Fruit fly (Drosophila melanogaster) whole organism, embryonic: ENCODE results near the gene CG16789.

Experiments
- Blimp-1 ChIP-seq: fragments of 200-800 bp; sonication (Bioruptor generic); optimal IDR thresholded peaks from 3 replicates; lab custom pipeline; 2018; ENCODE audit warnings: missing biosample characterization, missing genetic modification characterization, mild to moderate bottlenecking, moderate library complexity, missing genetic modification reagents
- CG10654 ChIP-seq: fragments of 200-800 bp; sonication (Bioruptor generic); optimal IDR thresholded peaks from 2 replicates; lab custom pipeline; 2016; ENCODE audit warnings: missing biosample characterization, missing genetic modification characterization
- CG11723 ChIP-seq: fragments of 200-800 bp; sonication (Bioruptor generic); optimal IDR thresholded peaks from 2 replicates; lab custom pipeline; 2017; ENCODE audit warnings: missing biosample characterization, mild to moderate bottlenecking, missing genetic modification characterization
- CG12104 ChIP-seq: fragments of 200-800 bp; sonication (Bioruptor generic); optimal IDR thresholded peaks from 3 replicates; lab custom pipeline; 2016; ENCODE audit warnings: missing biosample characterization, missing genetic modification characterization
- CG13296 ChIP-seq: fragments of 200-800 bp; sonication (Bioruptor generic); optimal IDR thresholded peaks from 3 replicates; lab custom pipeline; 2018; ENCODE audit warnings: missing biosample characterization, mild to moderate bottlenecking, missing genetic modification characterization
- CG15269 ChIP-seq: fragments of 200-800 bp; sonication (Bioruptor generic); optimal IDR thresholded peaks from 2 replicates; lab custom pipeline; 2018; ENCODE audit warnings: missing biosample characterization, mild to moderate bottlenecking, missing genetic modification characterization, moderate library complexity
- CG15696 ChIP-seq: fragments of 200-800 bp; sonication (Bioruptor generic); optimal IDR thresholded peaks from 2 replicates; lab custom pipeline; 2019; ENCODE audit warnings: missing biosample characterization, mild to moderate bottlenecking, missing genetic modification characterization, moderate library complexity
- CG1603 ChIP-seq: fragments of 200-800 bp; sonication (Bioruptor generic); optimal IDR thresholded peaks from 2 replicates; lab custom pipeline; 2019; ENCODE audit warnings: missing biosample characterization, mild to moderate bottlenecking, missing genetic modification characterization, moderate library complexity
- CG31224 ChIP-seq: fragments of 200-800 bp; sonication (Bioruptor generic); IDR thresholded peaks from 2 replicates; pipeline ENCODE4 v1.3.6; 2022; ENCODE audit warnings: missing biosample characterization, missing genetic modification characterization
- CG33213 ChIP-seq: fragments of 200-800 bp; sonication (Bioruptor generic); optimal IDR thresholded peaks from 3 replicates; lab custom pipeline; 2016; ENCODE audit warnings: missing biosample characterization, missing genetic modification characterization
- CG3726 ChIP-seq: fragments of 200-800 bp; sonication (Bioruptor generic); IDR thresholded peaks from 3 replicates; pipeline ENCODE4, ENCODE4 v1.3.6; 2022; ENCODE audit warnings: missing biosample characterization, missing genetic modification characterization
- CG3995 ChIP-seq: fragments of 200-800 bp; sonication (Bioruptor generic); optimal IDR thresholded peaks from 3 replicates; lab custom pipeline; 2016; ENCODE audit warnings: missing biosample characterization, missing genetic modification characterization
- CG6683 ChIP-seq: fragments of 200-800 bp; sonication (Bioruptor generic); optimal IDR thresholded peaks from 2 replicates; lab custom pipeline; 2017; ENCODE audit warnings: missing biosample characterization, mild to moderate bottlenecking, missing genetic modification characterization, missing genetic modification reagents
- CG6813 ChIP-seq: fragments of 200-800 bp; sonication (Bioruptor generic); optimal IDR thresholded peaks from 2 replicates; lab custom pipeline; 2017; ENCODE audit warnings: missing biosample characterization, missing genetic modification characterization, mild to moderate bottlenecking, moderate library complexity, missing genetic modification reagents
- CG7357 ChIP-seq: fragments of 200-800 bp; sonication (Bioruptor generic); IDR thresholded peaks from 3 replicates; pipeline ENCODE4 v1.3.6; 2022; ENCODE audit warnings: missing biosample characterization, missing genetic modification characterization
- CG7839 ChIP-seq: fragments of 200-800 bp; sonication (Bioruptor generic); optimal IDR thresholded peaks from 3 replicates; lab custom pipeline; 2018; ENCODE audit warnings: missing biosample characterization, mild to moderate bottlenecking, missing genetic modification characterization, moderate library complexity
- CG8089 ChIP-seq: fragments of 200-800 bp; sonication (Bioruptor generic); optimal IDR thresholded peaks from 3 replicates; lab custom pipeline; 2016; ENCODE audit warnings: missing biosample characterization, missing genetic modification characterization
- CG8290 ChIP-seq, 3 experiments: fragments of 200-800 bp; sonication (Bioruptor generic); optimal IDR thresholded peaks; 2 replicates each; lab custom pipeline; 2016 to 2019; ENCODE audit warnings: missing biosample characterization in 3 of 3, missing genetic modification characterization in 3 of 3, mild to moderate bottlenecking in 2 of 3, moderate library complexity in 1 of 3
- Deaf1 ChIP-seq: fragments of 200-800 bp; optimal IDR thresholded peaks from 3 replicates; lab custom pipeline; 2019; ENCODE audit warnings: missing biosample characterization, mild to moderate bottlenecking, missing genetic modification characterization, moderate library complexity
- Dfd ChIP-seq, 2 experiments: fragments of >200 bp; optimal IDR thresholded peaks; 2 replicates each; lab custom pipeline; 2017; ENCODE audit warnings: missing biosample characterization in 2 of 2, missing genetic modification characterization in 2 of 2
- E2f1 ChIP-seq: fragments of 200-800 bp; sonication (Bioruptor generic); IDR thresholded peaks from 2 replicates; pipeline ENCODE4 v1.3.6; 2022; ENCODE audit warnings: missing biosample characterization, missing genetic modification characterization
- Elba2 ChIP-seq: fragments of 200-800 bp; sonication (Bioruptor generic); optimal IDR thresholded peaks from 3 replicates; lab custom pipeline; 2016; ENCODE audit warnings: missing biosample characterization, missing genetic modification characterization
- Ets65A ChIP-seq: fragments of 200-800 bp; sonication (Bioruptor generic); peaks from one replicate; lab custom pipeline; 2016; ENCODE audit warnings: missing biosample characterization, missing genetic modification characterization
- Fer3 ChIP-seq: fragments of 200-800 bp; sonication (Bioruptor generic); optimal IDR thresholded peaks from 2 replicates; lab custom pipeline; 2018; ENCODE audit warnings: missing biosample characterization, mild to moderate bottlenecking, missing genetic modification characterization, moderate library complexity
- Hsf ChIP-seq: fragments of 200-800 bp; sonication (Bioruptor generic); optimal IDR thresholded peaks from 3 replicates; lab custom pipeline; 2016; ENCODE audit warnings: missing biosample characterization, missing genetic modification characterization
- Jarid2 ChIP-seq: fragments of 200-800 bp; sonication (Bioruptor generic); optimal IDR thresholded peaks from 3 replicates; lab custom pipeline; 2017; ENCODE audit warnings: mild to moderate bottlenecking, missing biosample characterization, missing genetic modification reagents, missing genetic modification characterization
- Max ChIP-seq: fragments of 200-800 bp; sonication (Bioruptor generic); optimal IDR thresholded peaks from 2 replicates; lab custom pipeline; 2016; ENCODE audit warnings: missing biosample characterization, mild to moderate bottlenecking, missing genetic modification characterization
- NFAT ChIP-seq: fragments of 200-800 bp; sonication (Bioruptor generic); IDR thresholded peaks from 2 replicates; pipeline ENCODE4 v1.3.6; 2022; ENCODE audit warnings: missing biosample characterization, missing genetic modification characterization
- Oli ChIP-seq: fragments of 200-800 bp; sonication (Bioruptor generic); optimal IDR thresholded peaks from 2 replicates; lab custom pipeline; 2018; ENCODE audit warnings: missing biosample characterization, mild to moderate bottlenecking, missing genetic modification characterization, moderate library complexity
- Xrp1 ChIP-seq: fragments of 200-800 bp; sonication (Bioruptor generic); IDR thresholded peaks from 2 replicates; pipeline ENCODE4 v1.3.6; 2022; ENCODE audit warnings: missing biosample characterization, missing genetic modification characterization
- ap ChIP-seq: fragments of 200-800 bp; sonication (Bioruptor generic); IDR thresholded peaks from 2 replicates; pipeline ENCODE4 v1.3.6; 2022; ENCODE audit warnings: missing biosample characterization, missing genetic modification characterization
- ash1 ChIP-seq: fragments of 200-800 bp; sonication (Bioruptor generic); optimal IDR thresholded peaks from 2 replicates; lab custom pipeline; 2018; ENCODE audit warnings: missing biosample characterization, mild to moderate bottlenecking, missing genetic modification characterization
- chm ChIP-seq: fragments of 200-800 bp; sonication (Bioruptor generic); IDR thresholded peaks from 2 replicates; pipeline ENCODE4 v1.3.6; 2022; ENCODE audit warnings: missing biosample characterization, missing genetic modification characterization
- chn ChIP-seq: fragments of 200-800 bp; sonication (Bioruptor generic); optimal IDR thresholded peaks from 2 replicates; lab custom pipeline; 2016; ENCODE audit warnings: missing biosample characterization, missing genetic modification characterization
- croc ChIP-seq: fragments of 200-800 bp; sonication (Bioruptor generic); conservative IDR thresholded peaks from 3 replicates; pipeline ENCODE4 v1.3.6; 2022; ENCODE audit warnings: missing biosample characterization, missing genetic modification characterization
- dmrt11E ChIP-seq: fragments of 200-800 bp; sonication (Bioruptor generic); optimal IDR thresholded peaks from 3 replicates; lab custom pipeline; 2018; ENCODE audit warnings: missing biosample characterization, mild to moderate bottlenecking, missing genetic modification characterization, moderate library complexity
- fd96Cb ChIP-seq: fragments of 200-800 bp; sonication (Bioruptor generic); optimal IDR thresholded peaks from 2 replicates; lab custom pipeline; 2018; ENCODE audit warnings: missing biosample characterization, mild to moderate bottlenecking, missing genetic modification characterization, moderate library complexity
- grau ChIP-seq: fragments of 200-800 bp; optimal IDR thresholded peaks from 3 replicates; lab custom pipeline; 2019; ENCODE audit warnings: missing biosample characterization, mild to moderate bottlenecking, missing genetic modification characterization, moderate library complexity
- ken ChIP-seq: fragments of 200-800 bp; sonication (Bioruptor generic); IDR thresholded peaks from 3 replicates; pipeline ENCODE4 v1.3.6; 2022; ENCODE audit warnings: missing biosample characterization, missing genetic modification characterization
- klu ChIP-seq: fragments of 200-800 bp; sonication (Bioruptor generic); IDR thresholded peaks from 2 replicates; pipeline ENCODE4 v1.3.6; 2022; ENCODE audit warnings: missing biosample characterization, missing genetic modification characterization
- lmd ChIP-seq: fragments of 200-800 bp; sonication (Bioruptor generic); IDR thresholded peaks from 2 replicates; pipeline ENCODE4 v1.3.6; 2022; ENCODE audit warnings: missing biosample characterization, missing genetic modification characterization
- lov ChIP-seq, 2 experiments: fragments of 200-800 bp in 1 of 2; fragments of >200 bp in 1 of 2; sonication (Bioruptor generic) in 1 of 2; IDR thresholded peaks in 1 of 2; optimal IDR thresholded peaks in 1 of 2; 2 replicates in 1 of 2; 3 replicates in 1 of 2; pipeline versions ENCODE4 v1.3.6 to Lab custom; 2017 to 2022; ENCODE audit warnings: missing biosample characterization in 1 of 2, missing genetic modification characterization in 1 of 2
- otp ChIP-seq: fragments of 200-800 bp; sonication (Bioruptor generic); IDR thresholded peaks from 3 replicates; pipeline ENCODE4, ENCODE4 v1.3.6; 2022; ENCODE audit warnings: missing biosample characterization, missing genetic modification characterization
- sc ChIP-seq, 3 experiments: fragments of >200 bp in 2 of 3; fragments of 200-800 bp in 1 of 3; sonication (Bioruptor generic) in 1 of 3; optimal IDR thresholded peaks; 2 replicates in 2 of 3; 3 replicates in 1 of 3; lab custom pipeline; 2017; ENCODE audit warnings: mild to moderate bottlenecking in 1 of 3, missing biosample characterization in 1 of 3, missing genetic modification characterization in 1 of 3, missing genetic modification reagents in 1 of 3
- slbo ChIP-seq: fragments of 200-800 bp; sonication (Bioruptor generic); IDR thresholded peaks from 2 replicates; pipeline ENCODE4 v1.3.6; 2022; ENCODE audit warnings: missing biosample characterization, missing genetic modification characterization
- sna ChIP-seq: fragments of 200-800 bp; sonication (Bioruptor generic); IDR thresholded peaks from 2 replicates; pipeline ENCODE4 v1.3.6; 2022; ENCODE audit warnings: missing biosample characterization, missing genetic modification characterization; ENCODE audit not compliant: partially characterized antibody
- ssp ChIP-seq: fragments of 200-800 bp; sonication (Bioruptor generic); IDR thresholded peaks from 2 replicates; pipeline ENCODE4 v1.3.6; 2022; ENCODE audit warnings: missing biosample characterization, missing genetic modification characterization
- tin ChIP-seq: fragments of 200-800 bp; sonication (Bioruptor generic); optimal IDR thresholded peaks from 3 replicates; lab custom pipeline; 2016; ENCODE audit warnings: missing biosample characterization, missing genetic modification characterization
- vvl ChIP-seq: fragments of 200-800 bp; sonication (Bioruptor generic); IDR thresholded peaks from 2 replicates; pipeline ENCODE4 v1.3.6; 2022; ENCODE audit warnings: missing biosample characterization, missing genetic modification characterization

Gene CG16789

dm6 chr3R:9605084-9605483 is 39.1 kb downstream of the CG16789 start (continued):
- no peak for TF ChIP-seq NFAT (GFP tag; lab: Robert Waterston, UW)
- TF ChIP-seq CG3995 (GFP tag; lab: Kevin White, UChicago): no peak
- TF ChIP-seq CG1603: peak; percentile 77
- TF ChIP-seq fd96Cb (tag; lab: Kevin White, UChicago): peak; percentile 60
- no peak for TF ChIP-seq ash1
- peak; percentile 14 for TF ChIP-seq CG8089 (GFP tag; lab: Kevin White, UChicago)
- TF ChIP-seq vvl: peak; percentile 61; the same call in 1 of the 2 replicates
- peak; percentile 67 for TF ChIP-seq Blimp-1 (GFP tag; lab: Kevin White, UChicago)
- peak; percentile 57 for TF ChIP-seq tin (GFP tag; lab: Kevin White, UChicago)
- peak; percentile 54; the same call in 1 of the 3 replicates for TF ChIP-seq otp (GFP tag; lab: Robert Waterston, UW)
- TF ChIP-seq CG11723 (GFP tag; lab: Kevin White, UChicago): peak; percentile 1
- TF ChIP-seq Fer3 (tag; lab: Kevin White, UChicago): no peak
- TF ChIP-seq klu: no peak
- peak; percentile 21 for TF ChIP-seq Hsf (GFP tag; lab: Kevin White, UChicago)
- TF ChIP-seq Jarid2 (GFP tag; lab: Kevin White, UChicago): no peak
- TF ChIP-seq CG6813 (GFP tag; lab: Kevin White, UChicago): no peak
- TF ChIP-seq CG31224 (GFP tag; lab: Robert Waterston, UW): no peak
- no peak for TF ChIP-seq Ets65A (GFP tag; lab: Kevin White, UChicago)
- peak; percentile 4 for TF ChIP-seq Oli (tag; lab: Kevin White, UChicago)
- TF ChIP-seq Elba2 (GFP tag; lab: Kevin White, UChicago): no peak
- no peak for TF ChIP-seq Dfd (GFP tag; optimal IDR thresholded peaks at IDR 0.05; lab: Kevin White, UChicago)
- TF ChIP-seq CG3726 (GFP tag; lab: Robert Waterston, UW): no peak
- TF ChIP-seq chn (GFP tag; lab: Kevin White, UChicago): peak; percentile 56
- TF ChIP-seq CG15269 (tag; lab: Kevin White, UChicago): no peak
- TF ChIP-seq lmd (GFP tag; lab: Robert Waterston, UW): no peak
- peak; percentile 58 for TF ChIP-seq CG7839
- TF ChIP-seq CG13296: no peak
- 0 out of 2 replicates have a peak, but pooled peaks have one; percentile 3 for TF ChIP-seq slbo
- TF ChIP-seq sna (GFP tag; lab: Robert Waterston, UW): no peak
- TF ChIP-seq CG15696 (tag; lab: Kevin White, UChicago): peak; percentile 66
- peak; percentile 3 for TF ChIP-seq CG8290 (GFP tag; optimal IDR thresholded peaks at IDR 0.05; lab: Kevin White, UChicago)
- TF ChIP-seq CG8290 (tag; optimal IDR thresholded peaks at IDR 0.05; lab: Kevin White, UChicago): no peak
- TF ChIP-seq CG10654 (GFP tag; lab: Kevin White, UChicago): no peak
- peak; percentile 81 for TF ChIP-seq dmrt11E (tag; lab: Kevin White, UChicago)
- peak; percentile 63; the same call in 1 of the 2 replicates for TF ChIP-seq chm (GFP tag; lab: Robert Waterston, UW)
- TF ChIP-seq ssp (GFP tag; lab: Robert Waterston, UW): peak; percentile 38
- TF ChIP-seq CG12104: no peak
- peak; percentile 48; the same call in 2 of the 3 replicates for TF ChIP-seq croc (GFP tag; lab: Robert Waterston, UW)
- TF ChIP-seq ap (GFP tag; lab: Robert Waterston, UW): no peak
- TF ChIP-seq CG7357: peak; percentile 20; the same call in 1 of the 3 replicates
- TF ChIP-seq ken: no peak
- no peak for TF ChIP-seq Max (GFP tag; lab: Kevin White, UChicago)
- peak; percentile 28 for TF ChIP-seq grau (tag; lab: Kevin White, UChicago)
- TF ChIP-seq Deaf1 (tag; lab: Kevin White, UChicago): no peak
- TF ChIP-seq CG6683: no peak
- TF ChIP-seq E2f1 (GFP tag; lab: Robert Waterston, UW): 0 out of 2 replicates have a peak, but pooled peaks have one; percentile 14
- peak; percentile 78 for TF ChIP-seq Xrp1 (GFP tag; lab: Robert Waterston, UW)
- TF ChIP-seq sc (optimal IDR thresholded peaks at IDR 0.05; lab: Kevin White, UChicago): no peak
- TF ChIP-seq sc (GFP tag; optimal IDR thresholded peaks at IDR 0.05; lab: Kevin White, UChicago): peak; percentile 26
- no peak for TF ChIP-seq lov (optimal IDR thresholded peaks at IDR 0.05; lab: Kevin White, UChicago)
- TF ChIP-seq lov (GFP tag; IDR thresholded peaks at IDR 0.05; lab: Robert Waterston, UW): peak; percentile 77; the same call in 2 of the 3 replicates
- peak; percentile 25 for TF ChIP-seq CG33213 (GFP tag; lab: Kevin White, UChicago)
